Fruit fly (Drosophila melanogaster) whole organism, embryonic: ENCODE data around the gene CG43998.

Experiments used
- Bdp1 ChIP-seq: fragments of 200-800 bp; sonication (Bioruptor generic); optimal IDR thresholded peaks from 3 replicates; lab custom pipeline; 2016; ENCODE audit warnings: missing biosample characterization, missing genetic modification characterization
- CG10979 ChIP-seq: fragments of 200-800 bp; sonication (Bioruptor generic); optimal IDR thresholded peaks from 2 replicates; lab custom pipeline; 2018; ENCODE audit warnings: missing biosample characterization, mild to moderate bottlenecking, missing genetic modification characterization, moderate library complexity
- CG11093 ChIP-seq: fragments of 200-800 bp; sonication (Bioruptor generic); IDR thresholded peaks from 3 replicates; pipeline ENCODE4 v1.3.6; 2022; ENCODE audit warnings: missing biosample characterization, missing genetic modification characterization
- CG11723 ChIP-seq: fragments of 200-800 bp; sonication (Bioruptor generic); optimal IDR thresholded peaks from 2 replicates; lab custom pipeline; 2017; ENCODE audit warnings: missing biosample characterization, mild to moderate bottlenecking, missing genetic modification characterization
- CG12155 ChIP-seq: fragments of 200-800 bp; sonication (Bioruptor generic); optimal IDR thresholded peaks from 3 replicates; lab custom pipeline; 2016; ENCODE audit warnings: missing biosample characterization, missing genetic modification characterization
- CG13287 ChIP-seq: fragments of 200-800 bp; sonication (Bioruptor generic); IDR thresholded peaks from 2 replicates; pipeline ENCODE4 v1.3.6; 2022; ENCODE audit warnings: missing biosample characterization, missing genetic modification characterization; ENCODE audit not compliant: partially characterized antibody
- CG14014 ChIP-seq: fragments of 200-800 bp; sonication (Bioruptor generic); IDR thresholded peaks from 2 replicates; pipeline ENCODE4 v1.3.6; 2022; ENCODE audit warnings: missing biosample characterization, missing genetic modification characterization
- CG14860 ChIP-seq: fragments of 200-800 bp; sonication (Bioruptor generic); IDR thresholded peaks from 3 replicates; pipeline ENCODE4 v1.3.6; 2022; ENCODE audit warnings: missing biosample characterization, missing genetic modification characterization; ENCODE audit not compliant: partially characterized antibody
- CG18011 ChIP-seq: fragments of 200-800 bp; sonication (Bioruptor generic); optimal IDR thresholded peaks from 2 replicates; lab custom pipeline; 2017; ENCODE audit warnings: missing biosample characterization, missing genetic modification characterization, mild to moderate bottlenecking, moderate library complexity, missing genotype
- CG18599 ChIP-seq: fragments of 200-800 bp; sonication (Bioruptor generic); optimal IDR thresholded peaks from 3 replicates; lab custom pipeline; 2017; ENCODE audit warnings: missing biosample characterization, missing genetic modification characterization, mild to moderate bottlenecking, moderate library complexity, missing genetic modification reagents
- CG30431 ChIP-seq: fragments of 200-800 bp; sonication (Bioruptor generic); optimal IDR thresholded peaks from 2 replicates; lab custom pipeline; 2017; ENCODE audit warnings: missing biosample characterization, missing genetic modification characterization
- CG33557 ChIP-seq: fragments of 200-800 bp; sonication (Bioruptor generic); optimal IDR thresholded peaks from 2 replicates; lab custom pipeline; 2019; ENCODE audit warnings: missing biosample characterization, mild to moderate bottlenecking, missing genetic modification characterization, moderate library complexity
- CG34376 ChIP-seq: fragments of 200-800 bp; sonication (Bioruptor generic); optimal IDR thresholded peaks from 2 replicates; lab custom pipeline; 2018; ENCODE audit warnings: missing biosample characterization, mild to moderate bottlenecking, missing genetic modification characterization
- CG4424 ChIP-seq: fragments of 200-800 bp; sonication (Bioruptor generic); optimal IDR thresholded peaks from 3 replicates; lab custom pipeline; 2016; ENCODE audit warnings: missing biosample characterization, missing genetic modification characterization
- CG6254 ChIP-seq: fragments of 200-800 bp; sonication (Bioruptor generic); optimal IDR thresholded peaks from 3 replicates; lab custom pipeline; 2017; ENCODE audit warnings: mild to moderate bottlenecking, missing biosample characterization, missing genetic modification reagents, missing genetic modification characterization
- CG7271 ChIP-seq: fragments of 200-800 bp; sonication (Bioruptor generic); optimal IDR thresholded peaks from 2 replicates; lab custom pipeline; 2018; ENCODE audit warnings: missing biosample characterization, mild to moderate bottlenecking, missing genetic modification characterization, moderate library complexity
- CG7372 ChIP-seq: fragments of 200-800 bp; sonication (Bioruptor generic); IDR thresholded peaks from 2 replicates; pipeline ENCODE4 v1.3.6; 2022; ENCODE audit warnings: missing biosample characterization, missing genetic modification characterization
- CG7786 ChIP-seq: fragments of 200-800 bp; sonication (Bioruptor generic); optimal IDR thresholded peaks from 2 replicates; lab custom pipeline; 2016; ENCODE audit warnings: missing biosample characterization, missing genetic modification characterization
- CG8089 ChIP-seq: fragments of 200-800 bp; sonication (Bioruptor generic); optimal IDR thresholded peaks from 3 replicates; lab custom pipeline; 2016; ENCODE audit warnings: missing biosample characterization, missing genetic modification characterization
- CG9215 ChIP-seq: fragments of 200-800 bp; sonication (Bioruptor generic); IDR thresholded peaks from 2 replicates; pipeline ENCODE4 v1.3.6; 2022; ENCODE audit warnings: missing biosample characterization, missing genetic modification characterization
- CG9609 ChIP-seq: fragments of 200-800 bp; sonication (Bioruptor generic); optimal IDR thresholded peaks from 3 replicates; lab custom pipeline; 2016; ENCODE audit warnings: missing biosample characterization, missing genetic modification characterization
- CHES-1-like ChIP-seq: fragments of 200-800 bp; sonication (Bioruptor generic); optimal IDR thresholded peaks from 2 replicates; lab custom pipeline; 2016; ENCODE audit warnings: missing biosample characterization, missing genetic modification characterization
- Dip2 ChIP-seq: fragments of 200-800 bp; sonication (Bioruptor generic); IDR thresholded peaks from 2 replicates; pipeline ENCODE4 v1.3.6; 2022; ENCODE audit warnings: missing biosample characterization, missing genetic modification characterization
- Dref ChIP-seq: fragments of 200-800 bp; sonication (Bioruptor generic); IDR thresholded peaks from 2 replicates; pipeline ENCODE4 v1.3.6; 2022; ENCODE audit warnings: missing biosample characterization, missing genetic modification characterization
- Elba2 ChIP-seq: fragments of 200-800 bp; sonication (Bioruptor generic); optimal IDR thresholded peaks from 3 replicates; lab custom pipeline; 2016; ENCODE audit warnings: missing biosample characterization, missing genetic modification characterization
- HmgD ChIP-seq: fragments of 200-800 bp; sonication (Bioruptor generic); optimal IDR thresholded peaks from 3 replicates; lab custom pipeline; 2016; ENCODE audit warnings: missing biosample characterization, missing genetic modification characterization
- Hr39 ChIP-seq: fragments of >200 bp; optimal IDR thresholded peaks from 2 replicates; lab custom pipeline; 2017
- Hsf ChIP-seq: fragments of 200-800 bp; sonication (Bioruptor generic); optimal IDR thresholded peaks from 3 replicates; lab custom pipeline; 2016; ENCODE audit warnings: missing biosample characterization, missing genetic modification characterization
- Jarid2 ChIP-seq: fragments of 200-800 bp; sonication (Bioruptor generic); optimal IDR thresholded peaks from 3 replicates; lab custom pipeline; 2017; ENCODE audit warnings: mild to moderate bottlenecking, missing biosample characterization, missing genetic modification reagents, missing genetic modification characterization
- Lhr ChIP-seq: fragments of 200-800 bp; sonication (Bioruptor generic); optimal IDR thresholded peaks from 3 replicates; lab custom pipeline; 2017; ENCODE audit warnings: mild to moderate bottlenecking, missing biosample characterization, missing genetic modification reagents, missing genetic modification characterization
- NC2α ChIP-seq: fragments of 200-800 bp; sonication (Bioruptor generic); optimal IDR thresholded peaks from 2 replicates; lab custom pipeline; 2016; ENCODE audit warnings: missing biosample characterization, missing genetic modification characterization
- Nf-YB ChIP-seq: fragments of 200-800 bp; sonication (Bioruptor generic); optimal IDR thresholded peaks from 3 replicates; lab custom pipeline; 2019; ENCODE audit warnings: missing biosample characterization, mild to moderate bottlenecking, missing genetic modification characterization, moderate library complexity
- Nf-YC ChIP-seq: fragments of 200-800 bp; optimal IDR thresholded peaks from 3 replicates; lab custom pipeline; 2019; ENCODE audit warnings: missing biosample characterization, mild to moderate bottlenecking, missing genetic modification characterization, moderate library complexity
- Sin3A ChIP-seq: fragments of >200 bp; optimal IDR thresholded peaks from 2 replicates; lab custom pipeline; 2018
- bab2 ChIP-seq: fragments of 200-800 bp; sonication (Bioruptor generic); optimal IDR thresholded peaks from 2 replicates; lab custom pipeline; 2016; ENCODE audit warnings: missing biosample characterization, missing genetic modification characterization
- bigmax ChIP-seq: fragments of 200-800 bp; sonication (Bioruptor generic); optimal IDR thresholded peaks from 2 replicates; lab custom pipeline; 2018; ENCODE audit warnings: missing biosample characterization, mild to moderate bottlenecking, missing genetic modification characterization
- cas ChIP-seq: fragments of 200-800 bp; sonication (Bioruptor generic); IDR thresholded peaks from 2 replicates; pipeline ENCODE4 v1.3.6; 2022; ENCODE audit warnings: missing biosample characterization, missing genetic modification characterization
- danr ChIP-seq: fragments of 200-800 bp; sonication (Bioruptor generic); IDR thresholded peaks from 2 replicates; pipeline ENCODE4 v1.3.6; 2022; ENCODE audit warnings: missing biosample characterization, missing genetic modification characterization
- dmrt11E ChIP-seq: fragments of 200-800 bp; sonication (Bioruptor generic); optimal IDR thresholded peaks from 3 replicates; lab custom pipeline; 2018; ENCODE audit warnings: missing biosample characterization, mild to moderate bottlenecking, missing genetic modification characterization, moderate library complexity
- ems ChIP-seq: fragments of 200-800 bp; sonication (Bioruptor generic); optimal IDR thresholded peaks from 3 replicates; lab custom pipeline; 2016; ENCODE audit warnings: missing biosample characterization, missing genetic modification characterization
- ewg ChIP-seq: fragments of 200-800 bp; sonication (Bioruptor generic); optimal IDR thresholded peaks from 3 replicates; lab custom pipeline; 2017; ENCODE audit warnings: mild to moderate bottlenecking, missing biosample characterization, missing genetic modification reagents, missing genetic modification characterization
- fru ChIP-seq: fragments of >200 bp; optimal IDR thresholded peaks from 2 replicates; lab custom pipeline; 2017
- grn ChIP-seq: fragments of 200-800 bp; sonication (Bioruptor generic); optimal IDR thresholded peaks from 3 replicates; lab custom pipeline; 2017; ENCODE audit warnings: missing biosample characterization, missing genetic modification characterization
- gro ChIP-seq: fragments of 200-800 bp; sonication (Bioruptor generic); optimal IDR thresholded peaks from 2 replicates; lab custom pipeline; 2016; ENCODE audit warnings: missing biosample characterization, missing genetic modification characterization
- gsb ChIP-seq: fragments of 200-800 bp; sonication (Bioruptor generic); IDR thresholded peaks from 2 replicates; pipeline ENCODE4 v1.3.6; 2022; ENCODE audit warnings: missing biosample characterization, missing genetic modification characterization
- gsb-n ChIP-seq: fragments of 200-800 bp; sonication (Bioruptor generic); optimal IDR thresholded peaks from 3 replicates; lab custom pipeline; 2018; ENCODE audit warnings: missing biosample characterization, mild to moderate bottlenecking, missing genetic modification characterization
- rib ChIP-seq: fragments of 200-800 bp; sonication (Bioruptor generic); IDR thresholded peaks from 2 replicates; pipeline ENCODE4 v1.3.6; 2022; ENCODE audit warnings: missing biosample characterization, missing genetic modification characterization
- sima ChIP-seq: fragments of 200-800 bp; sonication (Bioruptor generic); optimal IDR thresholded peaks from 2 replicates; lab custom pipeline; 2016; ENCODE audit warnings: missing biosample characterization, missing genetic modification characterization
- vfl ChIP-seq: fragments of 200-800 bp; sonication (Bioruptor generic); optimal IDR thresholded peaks from 2 replicates; lab custom pipeline; 2016; ENCODE audit warnings: missing biosample characterization, missing genetic modification characterization
- vnd ChIP-seq: fragments of 200-800 bp; sonication (Bioruptor generic); IDR thresholded peaks from 3 replicates; pipeline ENCODE4 v1.3.6; 2022; ENCODE audit warnings: missing biosample characterization, missing genetic modification characterization; ENCODE audit not compliant: partially characterized antibody

The CG43998 gene

dm6 chr3R:23933684-23934575, 5.1 kb upstream of the CG43998 start, which contains the start of gene CG5854 (continued):
- TF ChIP-seq CG33557 (GFP tag; lab: Kevin White, UChicago) (peak; percentile 44), CG18599 (GFP tag; lab: Kevin White, UChicago) (peak; percentile 86), Elba2 (GFP tag; lab: Kevin White, UChicago) (no peak), rib (GFP tag; lab: Robert Waterston, UW) (no peak), cas (GFP tag; lab: Robert Waterston, UW) (no peak), dmrt11E (tag; lab: Kevin White, UChicago) (peak; percentile 76), danr (GFP tag; lab: Robert Waterston, UW) (peak; percentile 35; the same call in 1 of the 2 replicates), CG9215 (GFP tag; lab: Robert Waterston, UW) (0 out of 2 replicates have a peak, but pooled peaks have one; percentile 12), CG7786 (GFP tag; lab: Kevin White, UChicago) (peak; percentile 71), ems (GFP tag; lab: Kevin White, UChicago) (peak; percentile 78), CG4424 (GFP tag; lab: Kevin White, UChicago) (peak; percentile 79), Dref (GFP tag; lab: Robert Waterston, UW) (no peak), fru (lab: Kevin White, UChicago) (no peak), Hsf (GFP tag; lab: Kevin White, UChicago) (peak; percentile 78), vfl (GFP tag; lab: Kevin White, UChicago) (peak; percentile 1), CG11093 (GFP tag; lab: Robert Waterston, UW) (0 out of 3 replicates have a peak, but pooled peaks have one; percentile 53), bab2 (GFP tag; lab: Kevin White, UChicago) (peak; percentile 74), CG30431 (peak; percentile 76), CG11723 (GFP tag; lab: Kevin White, UChicago) (peak; percentile 57), CG10979 (peak; percentile 73), gsb (GFP tag; lab: Robert Waterston, UW) (peak; percentile 33; the same call in 1 of the 2 replicates), CG9609 (GFP tag; lab: Kevin White, UChicago) (peak; percentile 61), CG7372 (GFP tag; lab: Robert Waterston, UW) (no peak), gsb-n (tag; lab: Kevin White, UChicago) (peak; percentile 74), Dip2 (GFP tag; lab: Robert Waterston, UW) (no peak), CHES-1-like (peak; percentile 64), CG8089 (peak; percentile 77), gro (GFP tag; lab: Kevin White, UChicago) (no peak), CG14860 (GFP tag; lab: Robert Waterston, UW) (no peak), HmgD (GFP tag; lab: Kevin White, UChicago) (no peak), Jarid2 (GFP tag; lab: Kevin White, UChicago) (peak; percentile 21), sima (no peak), NC2α (peak; percentile 68), CG14014 (GFP tag; lab: Robert Waterston, UW) (peak; percentile 66; the same call in 1 of the 2 replicates), ewg (GFP tag; lab: Kevin White, UChicago) (peak; percentile 73), CG34376 (GFP tag; lab: Kevin White, UChicago) (peak; percentile 64), Lhr (GFP tag; lab: Kevin White, UChicago) (peak; percentile 55), Bdp1 (GFP tag; lab: Kevin White, UChicago) (no peak), CG12155 (GFP tag; lab: Kevin White, UChicago) (peak; percentile 35), grn (GFP tag; lab: Kevin White, UChicago) (peak; percentile 52), CG7271 (tag; lab: Kevin White, UChicago) (no peak), CG6254 (GFP tag; lab: Kevin White, UChicago) (peak; percentile 70), CG18011 (peak; percentile 39), Nf-YC (tag; lab: Kevin White, UChicago) (peak; percentile 4), CG13287 (GFP tag; lab: Robert Waterston, UW) (peak; percentile 32; the same call in 1 of the 2 replicates), Hr39 (lab: Kevin White, UChicago) (no peak), bigmax (GFP tag; lab: Kevin White, UChicago) (peak; percentile 93), Nf-YB (GFP tag; lab: Kevin White, UChicago) (peak; percentile 55), vnd (GFP tag; lab: Robert Waterston, UW) (no peak), Sin3A (lab: Kevin White, UChicago) (peak; percentile 61)
